Worm (Caenorhabditis elegans) whole organism, late embryonic: ENCODE results near the gene F23F1.2.

Experiments
- ama-1 ChIP-seq: fragments of 150-350 bp; optimal IDR thresholded peaks from 2 replicates; lab custom pipeline; 2014
- ceh-6 ChIP-seq: fragments of 200-800 bp; sonication (Bioruptor generic); optimal IDR thresholded peaks from 2 replicates; lab custom pipeline; 2018; ENCODE audit warnings: mild to moderate bottlenecking, missing genetic modification characterization, missing compliant biosample characterization
- hlh-13 ChIP-seq: fragments of 200-800 bp; sonication (Bioruptor generic); optimal IDR thresholded peaks from 2 replicates; lab custom pipeline; 2018; ENCODE audit warnings: mild to moderate bottlenecking, missing genetic modification characterization, missing compliant biosample characterization
- nhr-11 ChIP-seq: fragments of 150-350 bp; optimal IDR thresholded peaks from 2 replicates; lab custom pipeline; 2014; ENCODE audit warnings: missing biosample characterization, missing genetic modification characterization
- pat-9 ChIP-seq: fragments of 200-800 bp; sonication (Bioruptor generic); optimal IDR thresholded peaks from 2 replicates; lab custom pipeline; 2018; ENCODE audit warnings: mild to moderate bottlenecking, missing genetic modification characterization, moderate library complexity, missing compliant biosample characterization
- pha-2 ChIP-seq: sonication (generic microtip); optimal IDR thresholded peaks from 2 replicates; lab custom pipeline; 2017; ENCODE audit warnings: mild to moderate bottlenecking, missing genetic modification characterization, missing compliant biosample characterization
- pqm-1 ChIP-seq: sonication (generic microtip); optimal IDR thresholded peaks from 2 replicates; lab custom pipeline; 2016; ENCODE audit warnings: missing genetic modification characterization, missing compliant biosample characterization
- tbx-2 ChIP-seq: sonication (generic microtip); optimal IDR thresholded peaks from 2 replicates; lab custom pipeline; 2016; ENCODE audit warnings: missing genetic modification characterization, missing compliant biosample characterization

DNA sequence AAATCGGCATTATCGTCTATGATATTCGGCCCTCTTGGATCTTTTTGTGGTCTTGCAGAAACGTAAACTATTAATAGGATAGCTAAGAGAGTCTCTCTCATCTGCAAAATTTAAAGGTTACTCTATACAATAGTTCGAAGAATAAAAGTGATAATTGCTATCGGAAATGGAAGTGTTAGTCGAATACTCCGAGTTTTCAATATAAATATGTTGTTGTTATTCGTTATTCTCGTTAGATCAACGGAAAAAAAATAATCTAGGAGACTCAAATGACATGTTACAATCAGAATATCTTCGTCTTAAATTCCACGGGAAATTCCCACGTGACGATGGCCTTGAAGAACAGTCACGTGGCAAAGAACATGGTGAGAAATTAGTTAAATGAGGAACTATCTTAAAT, 21.2 kb downstream of the F23F1.2 start, which contains the start of gene tre-5:
- TF ChIP-seq pqm-1 (tag; lab: Kevin White, UChicago), result no peak
- no peak for TF ChIP-seq nhr-11
- no peak for TF ChIP-seq tbx-2 (tag; lab: Kevin White, UChicago)
- TF ChIP-seq ama-1 (lab: Kevin White, UChicago), result no peak
- TF ChIP-seq hlh-13 (GFP tag; lab: Kevin White, UChicago), result no peak
- no peak for TF ChIP-seq pha-2
- TF ChIP-seq pat-9 (tag; lab: Kevin White, UChicago), result no peak
- TF ChIP-seq ceh-6 (GFP tag; lab: Kevin White, UChicago), result no peak
